Worm (Caenorhabditis elegans) whole organism, L3 larva: Measurements from ENCODE around the gene tctn-1.

Experiments used
- R02D3.7 ChIP-seq: fragments of 150-350 bp; optimal IDR thresholded peaks from 2 replicates; lab custom pipeline; 2014; ENCODE audit warnings: missing biosample characterization, missing genetic modification characterization
- ZK546.5 ChIP-seq: sonication (generic microtip); optimal IDR thresholded peaks from 2 replicates; lab custom pipeline; 2017; ENCODE audit warnings: missing biosample characterization, missing genetic modification characterization
- aly-2 ChIP-seq: fragments of 150-350 bp; optimal IDR thresholded peaks from 2 replicates; lab custom pipeline; 2014; ENCODE audit warnings: missing biosample characterization, missing genetic modification characterization
- ama-1 ChIP-seq: fragments of 150-350 bp; optimal IDR thresholded peaks from 2 replicates; lab custom pipeline; 2018
- ceh-16 ChIP-seq: sonication (generic microtip); optimal IDR thresholded peaks from 2 replicates; lab custom pipeline; 2017; ENCODE audit warnings: missing biosample characterization, missing genetic modification characterization
- ceh-28 ChIP-seq: fragments of 150-350 bp; optimal IDR thresholded peaks from 2 replicates; lab custom pipeline; 2014; ENCODE audit warnings: missing biosample characterization, missing genetic modification reagents, missing genetic modification characterization
- ceh-82 ChIP-seq: fragments of 150-350 bp; optimal IDR thresholded peaks from 2 replicates; lab custom pipeline; 2014; ENCODE audit warnings: missing biosample characterization, missing genetic modification characterization
- ceh-9 ChIP-seq: sonication (generic microtip); optimal IDR thresholded peaks from 2 replicates; lab custom pipeline; 2018; ENCODE audit warnings: missing biosample characterization, missing genetic modification characterization
- egl-27 ChIP-seq: sonication (generic microtip); optimal IDR thresholded peaks from 4 replicates; lab custom pipeline; 2017; ENCODE audit warnings: missing biosample characterization, missing genetic modification reagents, missing genetic modification characterization
- egl-5 ChIP-seq: fragments of 150-350 bp; optimal IDR thresholded peaks from 2 replicates; lab custom pipeline; 2017; ENCODE audit warnings: missing biosample characterization, missing genetic modification reagents, missing genetic modification characterization, inconsistent platforms
- elt-1 ChIP-seq: fragments of 150-350 bp; optimal IDR thresholded peaks from 2 replicates; lab custom pipeline; 2014; ENCODE audit warnings: missing biosample characterization, missing genetic modification characterization
- elt-2 ChIP-seq: sonication (generic microtip); optimal IDR thresholded peaks from 2 replicates; lab custom pipeline; 2016; ENCODE audit warnings: missing genetic modification reagents, mild to moderate bottlenecking, missing genetic modification characterization, missing compliant biosample characterization
- eor-1 ChIP-seq, 2 experiments: fragments of 150-350 bp; optimal IDR thresholded peaks; 2 replicates each; lab custom pipeline; 2014 to 2018; ENCODE audit warnings: missing biosample characterization in 2 of 2, missing genetic modification characterization in 2 of 2
- fkh-10 ChIP-seq: sonication (generic microtip); optimal IDR thresholded peaks from 2 replicates; lab custom pipeline; 2017; ENCODE audit warnings: missing biosample characterization, missing genetic modification reagents, missing genetic modification characterization
- fos-1 ChIP-seq: fragments of 150-350 bp; optimal IDR thresholded peaks from 2 replicates; lab custom pipeline; 2014; ENCODE audit warnings: missing biosample characterization, missing genetic modification characterization
- hmg-11 ChIP-seq: sonication (generic microtip); optimal IDR thresholded peaks from 2 replicates; lab custom pipeline; 2016; ENCODE audit warnings: missing genetic modification characterization, missing compliant biosample characterization
- jun-1 ChIP-seq: fragments of 150-350 bp; optimal IDR thresholded peaks from 2 replicates; lab custom pipeline; 2014; ENCODE audit warnings: missing biosample characterization, missing genetic modification reagents, missing genetic modification characterization
- lin-15B ChIP-seq: fragments of 150-350 bp; optimal IDR thresholded peaks from 2 replicates; lab custom pipeline; 2014; ENCODE audit warnings: missing biosample characterization, missing genetic modification characterization
- lsy-12 ChIP-seq: sonication (generic microtip); optimal IDR thresholded peaks from 2 replicates; lab custom pipeline; 2016; ENCODE audit warnings: mild to moderate bottlenecking, missing genetic modification characterization, missing compliant biosample characterization
- mml-1 ChIP-seq: fragments of 150-350 bp; sonication (generic microtip); optimal IDR thresholded peaks from 3 replicates; lab custom pipeline; 2014; ENCODE audit warnings: missing biosample characterization, missing genetic modification characterization
- nfya-1 ChIP-seq: sonication (generic microtip); optimal IDR thresholded peaks from 2 replicates; lab custom pipeline; 2017; ENCODE audit warnings: missing genetic modification characterization, mild to moderate bottlenecking, missing compliant biosample characterization, antibody characterized with exemption, moderate library complexity; ENCODE audit not compliant: insufficient read depth
- nhr-11 ChIP-seq: fragments of 150-350 bp; optimal IDR thresholded peaks from 2 replicates; lab custom pipeline; 2014; ENCODE audit warnings: missing biosample characterization, missing genetic modification characterization
- nhr-12 ChIP-seq: fragments of 150-350 bp; optimal IDR thresholded peaks from 2 replicates; lab custom pipeline; 2014; ENCODE audit warnings: missing biosample characterization, missing genetic modification characterization
- nhr-23 ChIP-seq: fragments of 150-350 bp; optimal IDR thresholded peaks from 2 replicates; lab custom pipeline; 2014; ENCODE audit warnings: missing biosample characterization, missing genetic modification reagents, missing genetic modification characterization
- nhr-237 ChIP-seq: fragments of 150-350 bp; optimal IDR thresholded peaks from 2 replicates; lab custom pipeline; 2014; ENCODE audit warnings: missing biosample characterization, missing genetic modification characterization
- nhr-25 ChIP-seq: sonication (generic microtip); optimal IDR thresholded peaks from 2 replicates; lab custom pipeline; 2017; ENCODE audit warnings: missing biosample characterization, missing genetic modification characterization
- nhr-28 ChIP-seq: fragments of 150-350 bp; optimal IDR thresholded peaks from 2 replicates; lab custom pipeline; 2014; ENCODE audit warnings: missing biosample characterization, missing genetic modification characterization
- nhr-43 ChIP-seq: sonication (generic microtip); optimal IDR thresholded peaks from 2 replicates; lab custom pipeline; 2016; ENCODE audit warnings: mild to moderate bottlenecking, missing genetic modification characterization, missing compliant biosample characterization; ENCODE audit not compliant: poor library complexity, severe bottlenecking
- nhr-76 ChIP-seq: fragments of 150-350 bp; sonication (generic microtip); optimal IDR thresholded peaks from 5 replicates; lab custom pipeline; 2014; ENCODE audit warnings: missing biosample characterization, missing genetic modification characterization
- nhr-77 ChIP-seq: fragments of 150-350 bp; optimal IDR thresholded peaks from 2 replicates; lab custom pipeline; 2014; ENCODE audit warnings: missing biosample characterization, missing genetic modification characterization
- pha-4 ChIP-seq: fragments of 150-350 bp; optimal IDR thresholded peaks from 2 replicates; lab custom pipeline; 2014; ENCODE audit warnings: missing biosample characterization, missing genetic modification reagents, missing genetic modification characterization
- pqm-1 ChIP-seq: fragments of 150-350 bp; optimal IDR thresholded peaks from 2 replicates; lab custom pipeline; 2017; ENCODE audit warnings: missing biosample characterization, missing genetic modification characterization, inconsistent platforms
- sea-2 ChIP-seq: fragments of 150-350 bp; sonication (generic microtip); optimal IDR thresholded peaks from 4 replicates; lab custom pipeline; 2014; ENCODE audit warnings: missing biosample characterization, missing genetic modification reagents, missing genetic modification characterization
- skn-1 ChIP-seq: fragments of 150-350 bp; optimal IDR thresholded peaks from 2 replicates; lab custom pipeline; 2014; ENCODE audit warnings: missing biosample characterization, missing genetic modification characterization
- snpc-4 ChIP-seq: fragments of 150-350 bp; optimal IDR thresholded peaks from 2 replicates; lab custom pipeline; 2014; ENCODE audit warnings: missing biosample characterization, missing genetic modification characterization
- tbx-2 ChIP-seq: sonication (generic microtip); optimal IDR thresholded peaks from 2 replicates; lab custom pipeline; 2016; ENCODE audit warnings: mild to moderate bottlenecking, missing genetic modification characterization, missing compliant biosample characterization
- unc-62 ChIP-seq: fragments of 150-350 bp; sonication (generic microtip); optimal IDR thresholded peaks from 4 replicates; lab custom pipeline; 2014; ENCODE audit warnings: missing biosample characterization, missing genetic modification reagents, missing genetic modification characterization
- zag-1 ChIP-seq: fragments of 150-350 bp; optimal IDR thresholded peaks from 2 replicates; lab custom pipeline; 2014; ENCODE audit warnings: missing biosample characterization, missing genetic modification characterization
- ztf-11 ChIP-seq: fragments of 150-350 bp; optimal IDR thresholded peaks from 2 replicates; lab custom pipeline; 2014; ENCODE audit warnings: missing biosample characterization, missing genetic modification characterization
- ztf-4 ChIP-seq: fragments of 150-350 bp; optimal IDR thresholded peaks from 2 replicates; lab custom pipeline; 2014; ENCODE audit warnings: missing biosample characterization, missing genetic modification characterization

tctn-1 gene

DNA sequence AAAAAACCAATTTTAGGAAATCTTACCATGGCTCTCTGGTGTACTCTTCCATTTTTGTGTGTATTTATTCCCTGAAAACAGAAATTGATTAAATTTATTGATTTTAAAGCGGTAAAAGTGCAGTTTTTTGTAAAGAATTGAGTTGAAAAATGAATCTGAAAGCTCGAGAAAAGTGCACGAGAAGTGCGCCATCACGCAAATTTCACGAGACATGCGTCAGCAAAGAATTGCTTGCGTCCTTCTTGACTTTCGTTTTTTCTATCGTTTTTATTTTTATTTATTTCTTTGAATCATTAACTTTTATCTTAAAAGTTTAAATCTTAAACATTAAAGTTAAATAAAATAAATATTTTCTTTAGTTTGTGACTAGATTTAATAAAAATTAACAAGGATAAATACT, 2.2 kb downstream of the tctn-1 start, which contains the start of gene timm-17B.1:
Gene timm-17B.1, minus strand, starts transcription at position 71 of the 400 bp plus-strand sequence.
- TF ChIP-seq egl-5 (no peak), pqm-1 (tag; lab: Kevin White, UChicago) (no peak), aly-2 (tag; lab: Kevin White, UChicago) (no peak), R02D3.7 (peak; percentile 73), ztf-11 (no peak), sea-2 (GFP tag; lab: Kevin White, UChicago) (no peak), ceh-16 (tag; lab: Kevin White, UChicago) (no peak), nfya-1 (tag; lab: Kevin White, UChicago) (peak; percentile 81), nhr-237 (tag; lab: Kevin White, UChicago) (no peak), ceh-82 (tag; lab: Kevin White, UChicago) (no peak), jun-1 (tag; lab: Kevin White, UChicago) (no peak), skn-1 (peak; percentile 52), mml-1 (tag; lab: Kevin White, UChicago) (no peak), tbx-2 (tag; lab: Kevin White, UChicago) (peak; percentile 49), elt-1 (tag; lab: Kevin White, UChicago) (no peak), ztf-4 (tag; lab: Kevin White, UChicago) (no peak), unc-62 (GFP tag; lab: Kevin White, UChicago) (no peak), lsy-12 (tag; lab: Kevin White, UChicago) (peak; percentile 21), ceh-28 (tag; lab: Kevin White, UChicago) (peak; percentile 57), fos-1 (no peak), eor-1 (tag; optimal IDR thresholded peaks at IDR 0.05; lab: Kevin White, UChicago) (no peak), nhr-43 (tag; lab: Kevin White, UChicago) (peak; percentile 75), elt-2 (tag; lab: Kevin White, UChicago) (peak; percentile 25), nhr-28 (no peak), nhr-76 (tag; lab: Kevin White, UChicago) (no peak), ama-1 (lab: Kevin White, UChicago) (no peak), nhr-12 (tag; lab: Kevin White, UChicago) (no peak), pha-4 (tag; lab: Kevin White, UChicago) (peak; percentile 79), nhr-23 (tag; lab: Kevin White, UChicago) (peak; percentile 66), hmg-11 (tag; lab: Kevin White, UChicago) (peak; percentile 45), nhr-25 (tag; lab: Kevin White, UChicago) (peak; percentile 13), lin-15B (tag; lab: Kevin White, UChicago) (peak; percentile 76), zag-1 (no peak), snpc-4 (tag; lab: Kevin White, UChicago) (peak; percentile 29)

DNA sequence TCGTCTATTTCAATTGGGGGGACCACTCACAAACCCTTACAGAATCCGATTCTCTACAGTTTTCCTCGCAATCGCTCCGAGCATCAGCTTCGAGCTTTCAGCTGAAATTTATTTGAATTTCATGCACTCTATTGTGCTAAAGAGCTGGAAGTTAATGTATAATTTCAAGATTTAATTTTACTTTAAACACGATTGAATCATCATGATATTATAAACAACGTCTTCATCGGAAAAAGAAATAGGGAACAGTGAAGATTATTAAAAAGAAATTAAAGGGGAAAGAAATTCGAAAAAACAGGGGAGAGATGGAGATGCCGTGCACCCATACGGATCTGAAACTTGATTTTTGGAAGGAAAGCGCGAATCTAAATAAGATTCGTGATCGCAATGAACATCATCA, 3.5 kb downstream of the tctn-1 start, which contains the start of gene hoe-1:
Gene hoe-1, minus strand, starts transcription at position 101 of the 400 bp plus-strand sequence.
- TF ChIP-seq R02D3.7: no peak
- TF ChIP-seq elt-2 (tag; lab: Kevin White, UChicago): no peak
- no peak for TF ChIP-seq ceh-9 (tag; lab: Kevin White, UChicago)
- no peak for TF ChIP-seq ZK546.5 (tag; lab: Kevin White, UChicago)
- TF ChIP-seq ceh-28 (tag; lab: Kevin White, UChicago): no peak
- no peak for TF ChIP-seq pha-4 (tag; lab: Kevin White, UChicago)
- no peak for TF ChIP-seq egl-27 (tag; lab: Kevin White, UChicago)
- no peak for TF ChIP-seq nhr-12 (tag; lab: Kevin White, UChicago)
- no peak for TF ChIP-seq pqm-1 (tag; lab: Kevin White, UChicago)
- TF ChIP-seq mml-1 (tag; lab: Kevin White, UChicago): no peak
- TF ChIP-seq ama-1 (lab: Kevin White, UChicago): no peak
- TF ChIP-seq ceh-16 (tag; lab: Kevin White, UChicago): no peak
- no peak for TF ChIP-seq nhr-77 (tag; lab: Kevin White, UChicago)
- TF ChIP-seq nhr-25 (tag; lab: Kevin White, UChicago): no peak
- no peak for TF ChIP-seq ztf-4 (tag; lab: Kevin White, UChicago)
- TF ChIP-seq aly-2 (tag; lab: Kevin White, UChicago): no peak
- no peak for TF ChIP-seq nhr-11 (tag; lab: Kevin White, UChicago)
- TF ChIP-seq nhr-23 (tag; lab: Kevin White, UChicago): no peak
- no peak for TF ChIP-seq fkh-10 (GFP tag; lab: Kevin White, UChicago)
